Worm (Caenorhabditis elegans): ENCODE data around the gene ZC8.6.

Gene ZC8.6

DNA sequence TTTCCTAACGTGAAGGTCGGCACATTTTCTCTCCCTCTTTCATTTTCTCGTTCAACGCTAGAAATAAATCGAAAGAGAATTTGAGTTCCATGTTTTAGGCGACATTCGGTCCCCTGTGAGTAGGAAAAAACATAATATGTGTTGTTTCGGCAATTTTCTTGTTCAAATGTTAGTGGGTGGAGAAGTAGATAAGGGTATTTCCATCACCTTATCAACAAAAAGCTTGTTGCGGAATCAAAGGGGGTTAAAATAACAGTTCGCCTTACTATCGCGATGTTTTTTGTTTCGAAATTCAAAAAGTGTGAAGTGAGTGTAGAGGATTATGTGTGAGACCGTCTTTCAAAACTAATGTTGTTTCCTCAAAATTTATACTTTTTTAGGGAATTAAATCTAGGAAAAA lies 15.8 kb downstream of the ZC8.6 start:
- TF ChIP-seq mab-5 (tag; optimal IDR thresholded peaks at IDR 0.05) (no peak), nhr-6 (tag; optimal IDR thresholded peaks at IDR 0.05) (no peak), zag-1 (tag; optimal IDR thresholded peaks at IDR 0.05) (no peak), sem-4 (tag; optimal IDR thresholded peaks at IDR 0.05) (no peak), fos-1 (tag; optimal IDR thresholded peaks at IDR 0.05) (no peak), nhr-237 (tag; optimal IDR thresholded peaks at IDR 0.05) (no peak), lin-11 (tag; optimal IDR thresholded peaks at IDR 0.05) (no peak), dmd-4 (tag; optimal IDR thresholded peaks at IDR 0.05) (no peak), skn-1 (tag; optimal IDR thresholded peaks at IDR 0.05) (no peak), unc-62 (GFP tag; optimal IDR thresholded peaks at IDR 0.05) (no peak), elt-3 (tag; optimal IDR thresholded peaks at IDR 0.05) (no peak)

DNA sequence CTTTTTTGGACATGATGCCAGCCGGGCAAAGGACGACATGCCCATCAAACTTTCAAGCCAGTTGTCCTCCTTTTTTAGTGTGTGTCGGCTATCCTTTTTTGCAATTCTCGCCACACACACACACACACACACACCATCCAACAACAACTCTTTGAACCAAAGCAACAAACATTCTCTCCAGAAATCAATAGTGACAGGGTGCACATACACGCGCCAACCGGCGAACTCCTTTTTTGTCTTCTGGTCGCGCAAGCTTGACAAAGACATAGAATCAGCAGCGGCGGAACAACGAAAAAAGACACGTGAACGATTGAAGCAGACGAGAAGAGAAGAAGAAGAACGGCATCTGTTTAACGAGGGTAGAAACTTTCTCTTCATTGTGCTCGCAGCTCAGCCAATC lies 16.3 kb downstream of the ZC8.6 start:
- no peak for TF ChIP-seq Y55F3AM.14 (GFP tag; optimal IDR thresholded peaks at IDR 0.05)
- TF ChIP-seq nhr-77 (tag; optimal IDR thresholded peaks at IDR 0.05), result no peak
- TF ChIP-seq mdl-1 (tag; optimal IDR thresholded peaks at IDR 0.05), result peak in 1 of 2 experiments; percentile 8
- TF ChIP-seq ztf-1 (GFP tag; conservative IDR thresholded peaks at IDR 0.05), result no peak
- no peak for TF ChIP-seq nhr-12 (tag; optimal IDR thresholded peaks at IDR 0.05)
- peak; percentile 23 for TF ChIP-seq unc-55 (GFP tag; optimal IDR thresholded peaks at IDR 0.05)
- peak; percentile 14 for TF ChIP-seq nhr-129 (tag; optimal IDR thresholded peaks at IDR 0.05)
- no peak for TF ChIP-seq gmeb-1 (tag; optimal IDR thresholded peaks at IDR 0.05)
- no peak for TF ChIP-seq ama-1 (optimal IDR thresholded peaks at IDR 0.05)
- TF ChIP-seq ceh-16 (tag; optimal IDR thresholded peaks at IDR 0.05), result no peak

DNA sequence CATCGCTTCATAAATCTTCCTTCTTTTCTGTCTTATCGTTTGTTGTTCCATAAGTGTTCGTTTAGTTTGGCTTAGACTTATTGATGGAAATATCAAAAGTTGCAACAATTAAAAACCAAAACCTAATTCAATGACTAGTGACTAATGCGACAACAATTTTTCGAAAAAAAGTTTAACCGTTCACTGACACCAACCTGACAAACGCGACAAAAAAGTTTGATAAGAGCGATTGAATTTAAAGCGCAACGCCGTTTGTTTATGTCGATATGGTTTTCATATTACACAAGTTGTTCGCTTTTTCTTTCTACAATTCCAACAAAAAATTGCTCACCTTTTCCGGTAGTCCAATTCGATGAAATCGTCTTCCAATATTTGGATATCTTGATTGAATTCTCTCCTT lies 18.3 kb downstream of the ZC8.6 start:
- TF ChIP-seq fos-1 (tag; optimal IDR thresholded peaks at IDR 0.05) (peak; percentile 74), unc-55 (GFP tag; optimal IDR thresholded peaks at IDR 0.05) (no peak)

DNA sequence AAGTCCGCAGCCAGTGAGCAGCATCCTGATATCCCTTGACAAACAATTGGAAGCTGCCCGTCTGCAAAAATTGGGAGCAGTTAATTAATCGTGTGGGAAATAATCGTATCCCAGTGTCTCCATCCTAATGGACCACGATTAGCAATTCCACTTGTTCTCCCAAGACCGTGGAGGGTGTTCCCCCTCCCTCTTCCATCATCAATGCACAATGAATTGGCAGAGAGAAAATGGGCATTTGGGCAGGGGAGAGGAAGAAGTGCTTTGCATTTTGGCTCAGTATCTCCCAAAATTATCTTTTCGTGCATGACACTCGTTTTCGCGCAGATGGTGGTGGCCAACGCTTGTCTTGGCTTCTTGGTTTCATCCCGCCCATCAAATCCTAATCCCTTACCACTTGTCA lies 19.3 kb downstream of the ZC8.6 start:
- TF ChIP-seq nhr-129 (tag; optimal IDR thresholded peaks at IDR 0.05), result no peak
- TF ChIP-seq F13H6.1 (tag; optimal IDR thresholded peaks at IDR 0.05), result no peak
- no peak for TF ChIP-seq nhr-77 (tag; optimal IDR thresholded peaks at IDR 0.05)
- TF ChIP-seq nhr-23 (tag; optimal IDR thresholded peaks at IDR 0.05), result no peak
- TF ChIP-seq ama-1 (optimal IDR thresholded peaks at IDR 0.05), result no peak
- no peak for TF ChIP-seq elt-1 (tag; optimal IDR thresholded peaks at IDR 0.05)
- TF ChIP-seq mab-5 (tag; optimal IDR thresholded peaks at IDR 0.05), result no peak
- TF ChIP-seq unc-62 (GFP tag; optimal IDR thresholded peaks at IDR 0.05), result no peak

DNA sequence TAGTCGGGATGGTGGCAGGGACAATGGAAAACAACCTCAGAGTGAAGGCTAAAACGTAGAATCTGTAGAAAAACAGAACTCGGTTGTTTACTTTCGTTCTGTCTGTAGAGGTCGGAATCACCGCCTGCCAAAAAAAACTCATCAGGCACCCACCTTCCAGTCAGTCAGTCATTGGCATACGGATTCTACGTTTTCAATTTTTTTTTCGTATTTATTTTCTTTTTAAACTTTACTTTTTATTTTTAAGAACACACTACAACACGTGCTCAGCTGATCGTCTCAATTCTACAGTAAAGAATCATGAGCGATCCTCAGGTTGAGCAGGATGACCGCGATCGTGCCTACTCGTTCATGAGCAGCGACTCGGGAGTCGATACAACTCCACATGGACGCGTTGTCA lies 20.9 kb downstream of the ZC8.6 start, which contains the start of gene lfi-1:
Gene lfi-1, plus strand, starts transcription at position 301 of the 400 bp plus-strand sequence.
- no peak for TF ChIP-seq nhr-12 (tag; optimal IDR thresholded peaks at IDR 0.05)
- TF ChIP-seq nhr-25 (tag; optimal IDR thresholded peaks at IDR 0.05), result no peak
- no peak for TF ChIP-seq gmeb-1 (tag; optimal IDR thresholded peaks at IDR 0.05)
- no peak for TF ChIP-seq fos-1 (tag; optimal IDR thresholded peaks at IDR 0.05)
- no peak for TF ChIP-seq lin-13 (GFP tag; optimal IDR thresholded peaks at IDR 0.05)
- TF ChIP-seq mbf-1 (tag; optimal IDR thresholded peaks at IDR 0.05), result no peak
- TF ChIP-seq blmp-1 (tag; optimal IDR thresholded peaks at IDR 0.05; ENCODE audit: insufficient read depth), result no peak
- no peak for TF ChIP-seq R02D3.7 (tag; optimal IDR thresholded peaks at IDR 0.05)

DNA sequence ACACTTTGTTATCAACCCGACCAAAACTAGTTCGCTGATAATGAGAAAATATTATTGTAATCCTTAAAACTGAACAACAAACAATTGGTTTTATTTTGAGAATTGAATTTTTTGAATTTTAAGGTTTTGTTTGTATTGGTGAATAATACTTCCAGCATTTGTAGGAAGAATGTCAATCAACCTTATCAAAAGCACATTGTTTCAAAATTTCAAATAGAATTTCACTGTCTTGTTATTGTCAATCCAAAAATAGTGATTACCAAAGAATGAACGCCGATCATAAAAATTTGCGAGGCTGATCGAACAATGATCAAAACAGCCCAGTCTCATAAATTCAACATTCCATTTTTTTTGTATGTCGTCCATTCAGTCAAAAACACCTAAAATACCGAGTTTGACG lies 22.9 kb downstream of the ZC8.6 start:
- no peak for TF ChIP-seq nhr-12 (tag; optimal IDR thresholded peaks at IDR 0.05)
- no peak for TF ChIP-seq nhr-25 (tag; optimal IDR thresholded peaks at IDR 0.05)
- no peak for TF ChIP-seq nhr-237 (tag; optimal IDR thresholded peaks at IDR 0.05)
- no peak for TF ChIP-seq ceh-16 (tag; optimal IDR thresholded peaks at IDR 0.05)
- TF ChIP-seq mab-5 (tag; optimal IDR thresholded peaks at IDR 0.05), result no peak
- TF ChIP-seq ztf-1 (GFP tag; conservative IDR thresholded peaks at IDR 0.05), result no peak
- TF ChIP-seq ztf-4 (tag; optimal IDR thresholded peaks at IDR 0.05), result no peak
- TF ChIP-seq mbf-1 (tag; optimal IDR thresholded peaks at IDR 0.05), result no peak
- no peak for TF ChIP-seq skn-1 (tag; optimal IDR thresholded peaks at IDR 0.05)
- no peak for TF ChIP-seq blmp-1 (tag; optimal IDR thresholded peaks at IDR 0.05; ENCODE audit: insufficient read depth)
- no peak for TF ChIP-seq lin-13 (GFP tag; optimal IDR thresholded peaks at IDR 0.05)
- TF ChIP-seq nhr-11 (tag; optimal IDR thresholded peaks at IDR 0.05), result no peak
- TF ChIP-seq nhr-129 (tag; optimal IDR thresholded peaks at IDR 0.05), result no peak
- no peak for TF ChIP-seq lin-39 (tag; optimal IDR thresholded peaks at IDR 0.05)
- no peak for TF ChIP-seq gmeb-1 (tag; optimal IDR thresholded peaks at IDR 0.05)
- TF ChIP-seq C34F6.9 (tag; optimal IDR thresholded peaks at IDR 0.05), result no peak
- no peak for TF ChIP-seq crh-2 (tag; optimal IDR thresholded peaks at IDR 0.05)
- no peak for TF ChIP-seq alr-1 (tag; optimal IDR thresholded peaks at IDR 0.05)
- no peak for TF ChIP-seq unc-62 (GFP tag; optimal IDR thresholded peaks at IDR 0.05)
- TF ChIP-seq lin-11 (tag; optimal IDR thresholded peaks at IDR 0.05), result no peak

All from whole organism, L2 larva.